Fruit fly (Drosophila melanogaster) whole organism, embryonic: Measurements from ENCODE around the gene Rcd2.
A peak's percentile ranks its signal among the peaks of the same experiment; 100 is the strongest.

Source experiments
- CG12104 ChIP-seq: fragments of 200-800 bp; sonication (Bioruptor generic); optimal IDR thresholded peaks from 3 replicates; lab custom pipeline; 2016; ENCODE audit warnings: missing biosample characterization, missing genetic modification characterization
- CG12219 ChIP-seq: fragments of 200-800 bp; sonication (Bioruptor generic); optimal IDR thresholded peaks from 3 replicates; lab custom pipeline; 2018; ENCODE audit warnings: missing biosample characterization, mild to moderate bottlenecking, missing genetic modification characterization
- CG13775 ChIP-seq: fragments of 200-800 bp; sonication (Bioruptor generic); optimal IDR thresholded peaks from 3 replicates; lab custom pipeline; 2017; ENCODE audit warnings: missing biosample characterization, mild to moderate bottlenecking, missing genetic modification characterization
- CG14667 ChIP-seq: fragments of 200-800 bp; sonication (Bioruptor generic); IDR thresholded peaks from 2 replicates; pipeline ENCODE4 v1.3.6; 2022; ENCODE audit warnings: missing biosample characterization, missing genetic modification characterization
- CG1603 ChIP-seq: fragments of 200-800 bp; sonication (Bioruptor generic); optimal IDR thresholded peaks from 2 replicates; lab custom pipeline; 2019; ENCODE audit warnings: missing biosample characterization, mild to moderate bottlenecking, missing genetic modification characterization, moderate library complexity
- CG17186 ChIP-seq: fragments of 200-800 bp; sonication (Bioruptor generic); optimal IDR thresholded peaks from 3 replicates; lab custom pipeline; 2017; ENCODE audit warnings: missing biosample characterization, missing genetic modification reagents, missing genetic modification characterization
- CG17912 ChIP-seq: fragments of 200-800 bp; sonication (Bioruptor generic); optimal IDR thresholded peaks from 2 replicates; lab custom pipeline; 2018; ENCODE audit warnings: missing biosample characterization, mild to moderate bottlenecking, missing genetic modification characterization
- CG1832 ChIP-seq: fragments of 200-800 bp; sonication (Bioruptor generic); optimal IDR thresholded peaks from 2 replicates; lab custom pipeline; 2017; ENCODE audit warnings: missing biosample characterization, mild to moderate bottlenecking, missing genetic modification characterization, inconsistent platforms
- CG18599 ChIP-seq: fragments of 200-800 bp; sonication (Bioruptor generic); optimal IDR thresholded peaks from 3 replicates; lab custom pipeline; 2017; ENCODE audit warnings: missing biosample characterization, missing genetic modification characterization, mild to moderate bottlenecking, moderate library complexity, missing genetic modification reagents
- CG30020 ChIP-seq: fragments of 200-800 bp; optimal IDR thresholded peaks from 2 replicates; lab custom pipeline; 2019; ENCODE audit warnings: missing biosample characterization, mild to moderate bottlenecking, missing genetic modification characterization, moderate library complexity
- CG30403 ChIP-seq: fragments of 200-800 bp; sonication (Bioruptor generic); optimal IDR thresholded peaks from 3 replicates; lab custom pipeline; 2016; ENCODE audit warnings: missing biosample characterization, missing genetic modification characterization
- CG31365 ChIP-seq: fragments of 200-800 bp; sonication (Bioruptor generic); optimal IDR thresholded peaks from 2 replicates; lab custom pipeline; 2018; ENCODE audit warnings: missing biosample characterization, mild to moderate bottlenecking, missing genetic modification characterization
- CG3995 ChIP-seq: fragments of 200-800 bp; sonication (Bioruptor generic); optimal IDR thresholded peaks from 3 replicates; lab custom pipeline; 2016; ENCODE audit warnings: missing biosample characterization, missing genetic modification characterization
- CG4404 ChIP-seq: fragments of 200-800 bp; sonication (Bioruptor generic); IDR thresholded peaks from 2 replicates; pipeline ENCODE4 v1.3.6; 2022; ENCODE audit warnings: missing biosample characterization, missing genetic modification characterization
- CG5180 ChIP-seq: fragments of 200-800 bp; sonication (Bioruptor generic); optimal IDR thresholded peaks from 3 replicates; lab custom pipeline; 2017; ENCODE audit warnings: missing biosample characterization, missing genetic modification characterization, mild to moderate bottlenecking, moderate library complexity, missing genetic modification reagents
- CG6654 ChIP-seq: fragments of 200-800 bp; sonication (Bioruptor generic); optimal IDR thresholded peaks from 2 replicates; lab custom pipeline; 2017; ENCODE audit warnings: missing biosample characterization, mild to moderate bottlenecking, missing genetic modification characterization
- CG6791 ChIP-seq: fragments of 200-800 bp; sonication (Bioruptor generic); IDR thresholded peaks from 3 replicates; pipeline ENCODE4 v1.3.6; 2022; ENCODE audit warnings: missing biosample characterization, missing genetic modification characterization; ENCODE audit not compliant: partially characterized antibody
- CG7963 ChIP-seq: fragments of 200-800 bp; sonication (Bioruptor generic); IDR thresholded peaks from 3 replicates; pipeline ENCODE4 v1.3.6; 2022; ENCODE audit warnings: missing biosample characterization, missing genetic modification characterization; ENCODE audit not compliant: partially characterized antibody
- CG8089 ChIP-seq: fragments of 200-800 bp; sonication (Bioruptor generic); optimal IDR thresholded peaks from 3 replicates; lab custom pipeline; 2016; ENCODE audit warnings: missing biosample characterization, missing genetic modification characterization
- CG9609 ChIP-seq: fragments of 200-800 bp; sonication (Bioruptor generic); optimal IDR thresholded peaks from 3 replicates; lab custom pipeline; 2016; ENCODE audit warnings: missing biosample characterization, missing genetic modification characterization
- Eip74EF ChIP-seq, 2 experiments: fragments of 200-800 bp in 1 of 2; fragments of >200 bp in 1 of 2; sonication (Bioruptor generic) in 1 of 2; optimal IDR thresholded peaks; 2 replicates each; lab custom pipeline; 2017 to 2019; ENCODE audit warnings: missing biosample characterization in 2 of 2, missing genetic modification characterization in 2 of 2, mild to moderate bottlenecking in 1 of 2, moderate library complexity in 1 of 2
- Fer2 ChIP-seq: fragments of 200-800 bp; sonication (Bioruptor generic); optimal IDR thresholded peaks from 2 replicates; lab custom pipeline; 2018; ENCODE audit warnings: missing biosample characterization, mild to moderate bottlenecking, missing genetic modification characterization, moderate library complexity
- Gug ChIP-seq: fragments of 200-800 bp; sonication (Bioruptor generic); IDR thresholded peaks from 4 replicates; pipeline ENCODE4 v1.3.6; 2022; ENCODE audit warnings: missing biosample characterization, missing genetic modification characterization
- HLH4C ChIP-seq: fragments of 200-800 bp; sonication (Bioruptor generic); IDR thresholded peaks from 3 replicates; pipeline ENCODE4 v1.3.6; 2022; ENCODE audit warnings: missing biosample characterization, missing genetic modification characterization; ENCODE audit not compliant: partially characterized antibody
- Hmr ChIP-seq: fragments of 200-800 bp; sonication (Bioruptor generic); optimal IDR thresholded peaks from 3 replicates; lab custom pipeline; 2017; ENCODE audit warnings: mild to moderate bottlenecking, missing biosample characterization, missing genetic modification reagents, missing genetic modification characterization
- Nf-YC ChIP-seq: fragments of 200-800 bp; optimal IDR thresholded peaks from 3 replicates; lab custom pipeline; 2019; ENCODE audit warnings: missing biosample characterization, mild to moderate bottlenecking, missing genetic modification characterization, moderate library complexity
- NfI ChIP-seq: fragments of 200-800 bp; sonication (Bioruptor generic); optimal IDR thresholded peaks from 3 replicates; lab custom pipeline; 2018; ENCODE audit warnings: missing biosample characterization, mild to moderate bottlenecking, missing genetic modification characterization, moderate library complexity
- Poxn ChIP-seq: fragments of 200-800 bp; sonication (Bioruptor generic); IDR thresholded peaks from 2 replicates; pipeline ENCODE4 v1.3.6; 2022; ENCODE audit warnings: missing biosample characterization, missing genetic modification characterization
- Ptx1 ChIP-seq: fragments of 200-800 bp; sonication (Bioruptor generic); IDR thresholded peaks from 2 replicates; pipeline ENCODE4 v1.3.6; 2022; ENCODE audit warnings: missing biosample characterization, missing genetic modification characterization
- Sox100B ChIP-seq: fragments of 200-800 bp; sonication (Bioruptor generic); optimal IDR thresholded peaks from 3 replicates; lab custom pipeline; 2018; ENCODE audit warnings: missing biosample characterization, mild to moderate bottlenecking, missing genetic modification characterization
- ap ChIP-seq: fragments of 200-800 bp; sonication (Bioruptor generic); IDR thresholded peaks from 2 replicates; pipeline ENCODE4 v1.3.6; 2022; ENCODE audit warnings: missing biosample characterization, missing genetic modification characterization
- danr ChIP-seq: fragments of 200-800 bp; sonication (Bioruptor generic); IDR thresholded peaks from 2 replicates; pipeline ENCODE4 v1.3.6; 2022; ENCODE audit warnings: missing biosample characterization, missing genetic modification characterization
- dimm ChIP-seq: fragments of 200-800 bp; sonication (Bioruptor generic); IDR thresholded peaks from 2 replicates; pipeline ENCODE4 v1.3.6; 2022; ENCODE audit warnings: missing biosample characterization, missing genetic modification characterization
- eve ChIP-seq, 2 experiments: fragments of >200 bp; optimal IDR thresholded peaks; 2 replicates each; lab custom pipeline; 2017; ENCODE audit warnings: missing biosample characterization in 2 of 2, missing genetic modification characterization in 2 of 2
- exex ChIP-seq: fragments of 200-800 bp; sonication (Bioruptor generic); optimal IDR thresholded peaks from 4 replicates; lab custom pipeline; 2018; ENCODE audit warnings: missing biosample characterization, mild to moderate bottlenecking, missing genetic modification characterization, moderate library complexity
- fru ChIP-seq: fragments of >200 bp; optimal IDR thresholded peaks from 2 replicates; lab custom pipeline; 2017
- ftz-f1 ChIP-seq: fragments of 200-800 bp; sonication (Bioruptor generic); optimal IDR thresholded peaks from 2 replicates; lab custom pipeline; 2016; ENCODE audit warnings: missing biosample characterization, missing genetic modification characterization
- insv ChIP-seq, 2 experiments: fragments of 200-800 bp; sonication (Bioruptor generic); optimal IDR thresholded peaks; 3 replicates each; lab custom pipeline; 2016 to 2018; ENCODE audit warnings: missing biosample characterization in 2 of 2, missing genetic modification characterization in 2 of 2
- maf-S ChIP-seq: fragments of 200-800 bp; sonication (Bioruptor generic); optimal IDR thresholded peaks from 2 replicates; lab custom pipeline; 2016; ENCODE audit warnings: missing biosample characterization, missing genetic modification characterization
- mld ChIP-seq: fragments of 200-800 bp; sonication (Bioruptor generic); IDR thresholded peaks from 3 replicates; pipeline ENCODE4 v1.3.6; 2022; ENCODE audit warnings: missing biosample characterization, missing genetic modification characterization; ENCODE audit not compliant: partially characterized antibody
- oc ChIP-seq: fragments of 200-800 bp; sonication (Bioruptor generic); optimal IDR thresholded peaks from 2 replicates; lab custom pipeline; 2018; ENCODE audit warnings: missing biosample characterization, mild to moderate bottlenecking, missing genetic modification characterization, moderate library complexity
- otp ChIP-seq: fragments of 200-800 bp; sonication (Bioruptor generic); IDR thresholded peaks from 3 replicates; pipeline ENCODE4, ENCODE4 v1.3.6; 2022; ENCODE audit warnings: missing biosample characterization, missing genetic modification characterization
- pb ChIP-seq: fragments of 200-800 bp; sonication (Bioruptor generic); optimal IDR thresholded peaks from 3 replicates; lab custom pipeline; 2016; ENCODE audit warnings: missing biosample characterization, missing genetic modification characterization
- psq ChIP-seq: fragments of 200-800 bp; sonication (Bioruptor generic); optimal IDR thresholded peaks from 2 replicates; lab custom pipeline; 2017; ENCODE audit warnings: missing biosample characterization, missing genetic modification characterization
- sens ChIP-seq: fragments of 200-800 bp; sonication (Bioruptor generic); peaks from one replicate; lab custom pipeline; 2016; ENCODE audit warnings: missing biosample characterization, missing genetic modification characterization
- seq ChIP-seq: fragments of 200-800 bp; sonication (Bioruptor generic); IDR thresholded peaks from 2 replicates; pipeline ENCODE4 v1.3.6; 2022; ENCODE audit warnings: missing biosample characterization, missing genetic modification characterization
- shn ChIP-seq: fragments of 200-800 bp; sonication (Bioruptor generic); optimal IDR thresholded peaks from 3 replicates; lab custom pipeline; 2016; ENCODE audit warnings: missing biosample characterization, missing genetic modification characterization
- ttk ChIP-seq: fragments of 200-800 bp; sonication (Bioruptor generic); IDR thresholded peaks from 2 replicates; pipeline ENCODE4 v2.1.2; 2022; ENCODE audit warnings: missing biosample characterization, missing genetic modification characterization
- zf30C ChIP-seq: fragments of 200-800 bp; sonication (Bioruptor generic); optimal IDR thresholded peaks from 3 replicates; lab custom pipeline; 2018; ENCODE audit warnings: missing biosample characterization, mild to moderate bottlenecking, missing genetic modification characterization

The Rcd2 gene

DNA sequence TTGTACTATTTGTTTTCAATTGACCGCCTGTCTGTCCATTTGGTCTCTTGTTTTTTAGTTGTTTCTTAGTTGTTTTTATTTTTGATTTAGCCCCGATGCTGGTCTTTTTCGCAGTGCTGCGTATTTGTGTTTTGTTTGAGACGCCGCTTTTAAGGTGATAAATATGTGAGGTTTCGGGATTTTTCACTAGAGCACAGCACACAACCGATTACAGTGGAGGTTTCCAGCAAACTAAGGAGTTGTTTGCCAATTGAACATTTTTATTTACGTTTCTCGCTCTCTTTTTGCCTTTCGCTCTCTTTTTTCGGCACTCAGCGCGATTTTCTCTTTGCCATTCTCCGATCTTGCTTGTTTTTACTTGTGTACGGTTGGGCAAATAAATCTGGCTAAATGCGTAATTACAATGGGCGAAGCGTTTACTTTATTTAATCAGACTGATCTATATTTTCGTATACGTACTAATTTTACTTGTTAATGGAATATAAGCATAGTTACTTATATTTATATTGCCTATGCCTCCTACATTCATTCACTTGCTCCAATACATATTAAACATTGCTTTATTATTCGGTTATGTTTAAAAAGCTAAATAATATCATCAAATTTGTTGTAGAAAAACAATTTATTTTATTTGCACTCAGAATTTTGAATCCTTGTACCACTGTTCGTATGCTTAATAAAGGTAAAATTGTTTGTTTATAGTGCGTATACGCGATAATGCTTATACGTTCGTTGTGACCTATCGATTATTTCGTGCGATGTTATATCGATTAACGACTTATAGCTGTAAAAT lies at the start of gene Rcd2 (continued):
- TF ChIP-seq CG8089 (GFP tag; lab: Kevin White, UChicago) (no peak), Hmr (GFP tag; lab: Kevin White, UChicago) (peak; percentile 93), fru (lab: Kevin White, UChicago) (no peak), CG12219 (GFP tag; lab: Kevin White, UChicago) (peak; percentile 83), ftz-f1 (GFP tag; lab: Kevin White, UChicago) (no peak), danr (GFP tag; lab: Robert Waterston, UW) (peak; percentile 57; the same call in 1 of the 2 replicates), exex (tag; lab: Kevin White, UChicago) (peak; percentile 85), CG31365 (tag; lab: Kevin White, UChicago) (peak; percentile 28), CG5180 (GFP tag; lab: Kevin White, UChicago) (peak; percentile 71), CG13775 (GFP tag; lab: Kevin White, UChicago) (peak; percentile 69), CG7963 (GFP tag; lab: Robert Waterston, UW) (peak; percentile 64), CG1832 (GFP tag; lab: Kevin White, UChicago) (no peak), Sox100B (GFP tag; lab: Kevin White, UChicago) (peak; percentile 90), Fer2 (peak; percentile 83), CG1603 (peak; percentile 76), eve (GFP tag; optimal IDR thresholded peaks at IDR 0.05; lab: Kevin White, UChicago) (peak in 1 of 2 experiments; percentile 47), Poxn (GFP tag; lab: Robert Waterston, UW) (no peak), maf-S (peak; percentile 55), NfI (GFP tag; lab: Kevin White, UChicago) (peak; percentile 82), CG14667 (no peak), CG6654 (peak; percentile 11), zf30C (GFP tag; lab: Kevin White, UChicago) (no peak), seq (GFP tag; lab: Robert Waterston, UW) (peak; percentile 87), CG30020 (peak; percentile 44), Gug (no peak), CG12104 (GFP tag; lab: Kevin White, UChicago) (peak; percentile 46), otp (GFP tag; lab: Robert Waterston, UW) (no peak), dimm (GFP tag; lab: Robert Waterston, UW) (no peak), oc (tag; lab: Kevin White, UChicago) (peak; percentile 59), shn (peak; percentile 1), ap (GFP tag; lab: Robert Waterston, UW) (no peak), mld (GFP tag; lab: Robert Waterston, UW) (peak; percentile 79), Eip74EF (GFP tag; optimal IDR thresholded peaks at IDR 0.05; lab: Kevin White, UChicago) (peak in 1 of 2 experiments; percentile 92), CG4404 (GFP tag; lab: Robert Waterston, UW) (no peak), CG17186 (GFP tag; lab: Kevin White, UChicago) (peak; percentile 7), CG30403 (GFP tag; lab: Kevin White, UChicago) (peak; percentile 62), CG9609 (GFP tag; lab: Kevin White, UChicago) (peak; percentile 35), CG18599 (GFP tag; lab: Kevin White, UChicago) (peak; percentile 91), ttk (no peak), CG6791 (GFP tag; lab: Robert Waterston, UW) (peak; percentile 90), Ptx1 (GFP tag; lab: Robert Waterston, UW) (peak; percentile 82), HLH4C (GFP tag; lab: Robert Waterston, UW) (peak; percentile 86), sens (GFP tag; lab: Kevin White, UChicago) (peak; percentile 94), Nf-YC (tag; lab: Kevin White, UChicago) (peak; percentile 86), pb (GFP tag; lab: Kevin White, UChicago) (peak; percentile 5), psq (GFP tag; lab: Kevin White, UChicago) (peak; percentile 47), CG17912 (GFP tag; lab: Kevin White, UChicago) (peak; percentile 55), insv (GFP tag; optimal IDR thresholded peaks at IDR 0.05; lab: Kevin White, UChicago) (peak in 1 of 2 experiments; percentile 54), CG3995 (no peak)
